Worm (Caenorhabditis elegans): Measurements from ENCODE around the gene T20D4.7.
A peak's percentile ranks its signal among the peaks of the same experiment; 100 is the strongest.

T20D4.7 gene

DNA sequence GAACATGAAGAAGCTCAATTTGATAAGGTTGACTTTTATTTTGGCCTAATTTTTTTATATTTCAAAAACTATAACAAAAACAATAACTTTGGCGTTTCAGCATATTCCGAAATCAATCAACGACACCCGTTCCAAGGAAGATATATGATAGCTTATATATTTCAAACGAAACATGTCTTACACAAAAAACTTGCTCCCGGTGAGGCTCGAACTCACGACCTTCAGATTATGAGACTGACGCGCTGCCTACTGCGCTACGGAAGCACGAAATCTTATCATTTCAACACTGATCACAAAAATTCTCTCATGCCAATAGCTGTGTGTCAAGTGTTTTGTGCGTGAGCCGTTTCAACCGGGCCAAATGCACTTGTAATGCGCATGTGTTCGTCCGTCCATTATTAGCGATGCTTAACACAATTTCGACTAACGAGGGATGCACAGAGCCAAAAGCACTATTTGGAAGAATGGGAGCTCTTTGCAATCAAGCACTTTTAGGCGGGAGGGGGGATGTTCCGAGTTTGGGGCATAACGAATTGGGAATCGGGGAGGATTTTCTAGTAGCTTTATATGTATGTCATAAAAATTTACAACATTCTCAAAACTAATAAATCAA is 46.5 kb downstream of the T20D4.7 start (continued):
- TF ChIP-seq jun-1 (tag; optimal IDR thresholded peaks at IDR 0.05), result no peak
- TF ChIP-seq vab-7 (GFP tag; IDR thresholded peaks at IDR 0.05), result peak; percentile 51; the same call in 1 of the 2 replicates
- peak in 1 of 2 experiments; percentile 35 for TF ChIP-seq daf-16 (GFP tag; optimal IDR thresholded peaks at IDR 0.05)
- no peak for TF ChIP-seq daf-16 (tag; optimal IDR thresholded peaks at IDR 0.05)
- no peak for TF ChIP-seq F37D6.2 (tag; optimal IDR thresholded peaks at IDR 0.05)
- TF ChIP-seq mxl-3 (GFP tag; optimal IDR thresholded peaks at IDR 0.05), result no peak
- peak in 1 of 2 experiments; percentile 2 for TF ChIP-seq unc-62 (GFP tag; optimal IDR thresholded peaks at IDR 0.05 in 1 of 2)
- TF ChIP-seq unc-62 (tag; optimal IDR thresholded peaks at IDR 0.05), result no peak
